Fruit fly (Drosophila melanogaster): ENCODE measurements around the gene CG7990.

Gene CG7990

DNA sequence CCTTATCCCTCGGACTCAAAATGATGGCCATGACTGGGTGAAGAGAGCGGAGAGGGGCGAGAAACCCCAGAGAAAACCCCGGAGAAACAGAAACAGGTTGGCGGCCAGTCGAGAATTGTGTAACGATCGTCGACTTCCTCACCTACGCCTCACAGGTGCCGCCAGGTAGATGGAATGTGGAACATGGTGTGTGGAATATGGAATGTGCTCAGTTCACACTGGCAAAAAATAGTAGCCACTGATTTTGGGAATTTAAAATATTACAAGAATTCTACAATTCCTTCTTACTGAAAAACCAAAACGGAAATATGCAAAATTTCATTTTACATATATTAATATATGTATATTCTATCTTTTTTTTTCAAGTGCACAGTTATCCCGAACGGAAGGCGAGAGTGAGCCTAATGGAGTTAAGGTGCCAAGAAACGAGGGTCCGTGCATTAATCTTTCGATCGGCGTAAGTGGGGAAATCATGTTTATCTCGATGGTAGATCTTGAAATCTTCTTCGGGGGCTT, 45.8 kb downstream of the CG7990 start (continued):
- TF ChIP-seq CG3281 (GFP tag; optimal IDR thresholded peaks at IDR 0.05) = peak; percentile 69
- TF ChIP-seq fd96Cb (tag; optimal IDR thresholded peaks at IDR 0.05) = peak; percentile 81
- peak; percentile 67 for TF ChIP-seq CG4328 (GFP tag; optimal IDR thresholded peaks at IDR 0.05)
- peak; percentile 37 for TF ChIP-seq jumu (GFP tag; optimal IDR thresholded peaks at IDR 0.05)
- peak; percentile 48; the same call in 1 of the 3 replicates for TF ChIP-seq ken (GFP tag; IDR thresholded peaks at IDR 0.05)
- TF ChIP-seq gem (tag; optimal IDR thresholded peaks at IDR 0.05) = peak; percentile 93
- no peak for TF ChIP-seq Tbp (GFP tag; optimal IDR thresholded peaks at IDR 0.05)
- peak; percentile 81 for TF ChIP-seq CG30431 (GFP tag; optimal IDR thresholded peaks at IDR 0.05)
- peak; percentile 93 for TF ChIP-seq CG18262 (tag; optimal IDR thresholded peaks at IDR 0.05)
- peak; percentile 96 for TF ChIP-seq CG9727 (GFP tag; optimal IDR thresholded peaks at IDR 0.05)
- peak; percentile 82 for TF ChIP-seq tin (GFP tag; optimal IDR thresholded peaks at IDR 0.05)
- TF ChIP-seq CG11695 (GFP tag; IDR thresholded peaks at IDR 0.05) = peak; percentile 75; the same call in 2 of the 3 replicates
- peak; percentile 89 for TF ChIP-seq CG7839 (tag; optimal IDR thresholded peaks at IDR 0.05)
- TF ChIP-seq YL-1 (GFP tag; optimal IDR thresholded peaks at IDR 0.05) = no peak
- TF ChIP-seq phol (tag; optimal IDR thresholded peaks at IDR 0.05) = peak; percentile 87
- TF ChIP-seq CG6791 (GFP tag; IDR thresholded peaks at IDR 0.05; ENCODE audit: partially characterized antibody) = peak; percentile 40; the same call in 2 of the 3 replicates
- TF ChIP-seq h (optimal IDR thresholded peaks at IDR 0.05) = no peak
- no peak for TF ChIP-seq wek (GFP tag; optimal IDR thresholded peaks at IDR 0.05)
- TF ChIP-seq zen (tag; optimal IDR thresholded peaks at IDR 0.05) = peak; percentile 95
- peak; percentile 17 for TF ChIP-seq ems (GFP tag; optimal IDR thresholded peaks at IDR 0.05)
- TF ChIP-seq CG12744 (GFP tag; optimal IDR thresholded peaks at IDR 0.05) = no peak
- peak; percentile 87 for TF ChIP-seq Ets65A (GFP tag)
- TF ChIP-seq nom (GFP tag; optimal IDR thresholded peaks at IDR 0.05) = peak; percentile 81
- TF ChIP-seq CG3407 (GFP tag; optimal IDR thresholded peaks at IDR 0.05) = peak; percentile 76
- no peak for TF ChIP-seq shn (GFP tag; optimal IDR thresholded peaks at IDR 0.05)
- peak; percentile 53 for TF ChIP-seq BtbVII (GFP tag; optimal IDR thresholded peaks at IDR 0.05)
- TF ChIP-seq CG12155 (GFP tag; optimal IDR thresholded peaks at IDR 0.05) = peak; percentile 69
- TF ChIP-seq prd (optimal IDR thresholded peaks at IDR 0.05) = no peak
- TF ChIP-seq prd (GFP tag; IDR thresholded peaks at IDR 0.05) = peak; percentile 90
- peak; percentile 8 for TF ChIP-seq MESR4 (GFP tag; optimal IDR thresholded peaks at IDR 0.05)
- TF ChIP-seq salm (tag; optimal IDR thresholded peaks at IDR 0.05) = peak; percentile 55
- peak; percentile 78 for TF ChIP-seq az2 (GFP tag; optimal IDR thresholded peaks at IDR 0.05)
- TF ChIP-seq CG11456 (GFP tag; IDR thresholded peaks at IDR 0.05) = peak; percentile 79; the same call in 2 of the 3 replicates
- TF ChIP-seq disco-r (GFP tag; optimal IDR thresholded peaks at IDR 0.05) = no peak
- TF ChIP-seq ash1 (GFP tag; optimal IDR thresholded peaks at IDR 0.05) = no peak
- TF ChIP-seq Xbp1 (GFP tag; optimal IDR thresholded peaks at IDR 0.05) = peak; percentile 78
- TF ChIP-seq CG12219 (GFP tag; optimal IDR thresholded peaks at IDR 0.05) = peak; percentile 51
- TF ChIP-seq kah (GFP tag; optimal IDR thresholded peaks at IDR 0.05) = peak; percentile 55
- peak; percentile 44 for TF ChIP-seq psq (GFP tag; optimal IDR thresholded peaks at IDR 0.05)
- peak; percentile 47 for TF ChIP-seq CG10274 (GFP tag; optimal IDR thresholded peaks at IDR 0.05)
- peak; percentile 73 for TF ChIP-seq Abd-B (GFP tag; optimal IDR thresholded peaks at IDR 0.05)
- TF ChIP-seq HHEX (GFP tag; optimal IDR thresholded peaks at IDR 0.05) = peak; percentile 74
- TF ChIP-seq Hr78 (GFP tag; optimal IDR thresholded peaks at IDR 0.05) = peak in 1 of 2 experiments; percentile 35
- TF ChIP-seq CG17186 (GFP tag; optimal IDR thresholded peaks at IDR 0.05) = no peak
- TF ChIP-seq CG11560 (tag; IDR thresholded peaks at IDR 0.05) = 0 out of 3 replicates have a peak, but pooled peaks have one; percentile 58
- TF ChIP-seq fd64A (GFP tag; optimal IDR thresholded peaks at IDR 0.05) = peak; percentile 41
- TF ChIP-seq CG8944 (GFP tag; optimal IDR thresholded peaks at IDR 0.05) = peak; percentile 15
- no peak for TF ChIP-seq tll (GFP tag; optimal IDR thresholded peaks at IDR 0.05)
- TF ChIP-seq CG7786 (GFP tag; optimal IDR thresholded peaks at IDR 0.05) = peak; percentile 28
- TF ChIP-seq Mrtf (GFP tag; IDR thresholded peaks at IDR 0.05) = peak; percentile 65; the same call in 2 of the 3 replicates

All from whole organism, embryonic.